Fruit fly (Drosophila melanogaster): ENCODE measurements around the gene Uqcc1.

The Uqcc1 gene

DNA sequence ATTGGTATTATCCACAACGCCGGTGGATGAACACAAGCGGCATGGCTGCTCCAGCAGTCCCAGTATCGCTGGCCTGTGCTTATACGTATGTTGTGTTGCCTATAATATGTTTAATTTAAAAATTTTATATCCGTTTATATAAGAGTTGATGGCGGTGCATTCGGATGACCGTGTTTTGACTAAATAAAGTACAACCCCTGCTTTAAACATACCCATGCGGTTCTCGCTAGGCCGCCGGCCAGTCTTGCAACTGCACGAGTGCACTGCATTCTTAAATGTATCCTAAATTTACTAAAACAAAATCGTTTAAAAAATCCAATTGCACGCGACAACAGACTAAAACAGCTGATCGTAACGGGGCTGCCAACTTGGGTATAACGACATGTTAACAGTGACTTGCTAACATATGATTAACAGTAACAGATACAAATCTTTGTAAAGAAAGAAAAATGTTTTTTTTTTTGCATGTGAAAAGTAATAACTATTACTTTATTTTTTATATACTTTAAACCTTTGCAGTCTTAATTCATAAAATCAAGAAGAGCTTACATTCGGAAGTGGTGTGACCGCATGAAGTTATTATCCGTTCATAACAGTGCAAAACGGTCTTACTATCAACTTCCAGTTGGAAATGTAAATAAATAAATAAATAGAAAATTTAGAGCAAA lies at the start of gene Uqcc1, which contains the start of gene Surf1:
Gene Uqcc1 (minus strand): TSS at position 356 of the 668 bp plus-strand sequence.
Gene Surf1 (plus strand): TSS at position 594 of the 668 bp plus-strand sequence.
- TF ChIP-seq lz (GFP tag; optimal IDR thresholded peaks at IDR 0.05) (no peak), fkh (GFP tag; optimal IDR thresholded peaks at IDR 0.05) (peak; percentile 93), CG8632 (GFP tag; optimal IDR thresholded peaks at IDR 0.05) (no peak), salr (GFP tag; optimal IDR thresholded peaks at IDR 0.05) (no peak), fd85E (GFP tag; optimal IDR thresholded peaks at IDR 0.05) (no peak), Ets21C (GFP tag; optimal IDR thresholded peaks at IDR 0.05) (no peak), Eip75B (GFP tag; optimal IDR thresholded peaks at IDR 0.05) (peak; percentile 3), CG6163 (GFP tag; IDR thresholded peaks at IDR 0.05) (no peak), Sox14 (GFP tag; optimal IDR thresholded peaks at IDR 0.05) (no peak), Lpt (GFP tag; optimal IDR thresholded peaks at IDR 0.05) (no peak), vri (GFP tag; optimal IDR thresholded peaks at IDR 0.05) (no peak), CG3919 (GFP tag; optimal IDR thresholded peaks at IDR 0.05) (no peak), CG6792 (GFP tag; optimal IDR thresholded peaks at IDR 0.05) (no peak), net (GFP tag; optimal IDR thresholded peaks at IDR 0.05) (no peak), CG16779 (tag; optimal IDR thresholded peaks at IDR 0.05) (no peak), CG6808 (GFP tag; optimal IDR thresholded peaks at IDR 0.05) (no peak), Eip78C (GFP tag) (peak; percentile 63), topi (GFP tag; optimal IDR thresholded peaks at IDR 0.05) (no peak), CG15336 (GFP tag; IDR thresholded peaks at IDR 0.05) (no peak), Sox102F (GFP tag; optimal IDR thresholded peaks at IDR 0.05) (no peak), CG4318 (GFP tag; optimal IDR thresholded peaks at IDR 0.05) (no peak), CG32006 (GFP tag; optimal IDR thresholded peaks at IDR 0.05) (no peak), dsx (GFP tag; optimal IDR thresholded peaks at IDR 0.05; ENCODE audit: poor library complexity, severe bottlenecking) (no peak), CG7368 (GFP tag; optimal IDR thresholded peaks at IDR 0.05) (no peak), OdsH (GFP tag; optimal IDR thresholded peaks at IDR 0.05) (no peak), CG10631 (GFP tag; optimal IDR thresholded peaks at IDR 0.05) (no peak), Eip93F (GFP tag; optimal IDR thresholded peaks at IDR 0.05) (peak; percentile 24), CG8119 (GFP tag; IDR thresholded peaks at IDR 0.05) (no peak), fd59A (GFP tag; optimal IDR thresholded peaks at IDR 0.05) (no peak), CG6854 (GFP tag; optimal IDR thresholded peaks at IDR 0.05) (no peak), CG9139 (GFP tag; optimal IDR thresholded peaks at IDR 0.05) (no peak), esn (GFP tag; optimal IDR thresholded peaks at IDR 0.05) (peak; percentile 20), Sox15 (GFP tag; optimal IDR thresholded peaks at IDR 0.05) (no peak), ss (GFP tag; optimal IDR thresholded peaks at IDR 0.05) (no peak)

DNA sequence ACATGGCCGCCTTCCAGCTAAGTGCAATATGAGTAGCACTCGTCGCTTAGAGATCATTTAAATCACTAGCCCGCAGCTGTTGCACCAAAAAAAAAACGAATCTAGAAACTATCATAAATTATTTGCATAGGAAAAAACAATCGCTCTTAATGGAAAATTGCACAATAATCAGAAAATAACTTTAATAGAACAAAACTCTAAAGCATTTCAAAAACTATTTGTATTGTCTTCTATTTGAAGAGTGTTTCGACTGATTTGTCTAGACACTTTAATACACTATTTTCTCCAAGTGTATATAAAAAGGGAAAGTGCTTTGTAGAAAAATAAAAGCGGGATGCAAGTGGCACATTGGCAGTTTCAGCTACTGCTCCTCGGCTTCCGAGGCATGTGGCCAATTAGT lies 48.5 kb upstream of the Uqcc1 start:
- TF ChIP-seq vri (GFP tag; optimal IDR thresholded peaks at IDR 0.05): no peak
- TF ChIP-seq acj6 (GFP tag; optimal IDR thresholded peaks at IDR 0.05): peak; percentile 4
- no peak for TF ChIP-seq CG3032 (tag; optimal IDR thresholded peaks at IDR 0.05)
- TF ChIP-seq topi (GFP tag; optimal IDR thresholded peaks at IDR 0.05): no peak
- no peak for TF ChIP-seq Lpt (GFP tag; optimal IDR thresholded peaks at IDR 0.05)
- TF ChIP-seq achi (GFP tag; optimal IDR thresholded peaks at IDR 0.05): peak; percentile 5
- 0 out of 2 replicates have a peak, but pooled peaks have one; percentile 35 for TF ChIP-seq CG15336 (GFP tag; IDR thresholded peaks at IDR 0.05)
- TF ChIP-seq Gug (GFP tag; IDR thresholded peaks at IDR 0.05): peak; percentile 16; the same call in 1 of the 2 replicates
- TF ChIP-seq Hr4 (GFP tag; optimal IDR thresholded peaks at IDR 0.05): peak; percentile 45
- TF ChIP-seq CG8119 (GFP tag; IDR thresholded peaks at IDR 0.05): peak; percentile 19; the same call in 1 of the 3 replicates
- peak; percentile 49 for TF ChIP-seq CG32006 (GFP tag; optimal IDR thresholded peaks at IDR 0.05)
- 0 out of 3 replicates have a peak, but pooled peaks have one; percentile 18 for TF ChIP-seq CG6163 (GFP tag; IDR thresholded peaks at IDR 0.05)
- peak; percentile 79 for TF ChIP-seq Eip78C (GFP tag)
- TF ChIP-seq salr (GFP tag; optimal IDR thresholded peaks at IDR 0.05): peak in 1 of 2 experiments; percentile 20
